Worm (Caenorhabditis elegans) whole organism, dauer: ENCODE data around the gene R05D3.12.

Experiments
- unc-62 ChIP-seq: sonication (generic microtip); optimal IDR thresholded peaks from 2 replicates; lab custom pipeline; 2017; ENCODE audit warnings: missing biosample characterization, missing genetic modification reagents, missing genetic modification characterization

R05D3.12 gene

DNA sequence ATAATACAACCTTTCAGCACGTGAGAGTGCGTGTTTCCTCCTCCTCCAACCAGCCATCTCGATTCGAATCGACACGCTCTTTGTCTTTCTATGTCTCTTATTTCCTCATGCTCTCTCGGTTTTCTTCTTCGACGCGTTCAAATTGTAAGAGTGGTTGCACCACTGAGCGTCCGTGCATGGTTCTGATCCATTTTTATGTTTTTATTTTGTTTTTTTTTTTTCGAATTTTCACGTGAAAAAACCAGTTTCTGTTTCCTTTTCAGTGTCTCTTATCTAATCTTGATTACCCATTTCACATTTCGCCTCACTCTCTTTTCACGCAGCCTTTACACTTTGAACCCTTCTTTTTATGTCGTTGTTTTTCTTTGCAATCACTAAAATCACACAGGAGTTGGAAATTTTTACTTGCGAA, 9.9 kb upstream of the R05D3.12 start:
- TF ChIP-seq unc-62 (GFP tag; lab: Kevin White, UChicago), result no peak

DNA sequence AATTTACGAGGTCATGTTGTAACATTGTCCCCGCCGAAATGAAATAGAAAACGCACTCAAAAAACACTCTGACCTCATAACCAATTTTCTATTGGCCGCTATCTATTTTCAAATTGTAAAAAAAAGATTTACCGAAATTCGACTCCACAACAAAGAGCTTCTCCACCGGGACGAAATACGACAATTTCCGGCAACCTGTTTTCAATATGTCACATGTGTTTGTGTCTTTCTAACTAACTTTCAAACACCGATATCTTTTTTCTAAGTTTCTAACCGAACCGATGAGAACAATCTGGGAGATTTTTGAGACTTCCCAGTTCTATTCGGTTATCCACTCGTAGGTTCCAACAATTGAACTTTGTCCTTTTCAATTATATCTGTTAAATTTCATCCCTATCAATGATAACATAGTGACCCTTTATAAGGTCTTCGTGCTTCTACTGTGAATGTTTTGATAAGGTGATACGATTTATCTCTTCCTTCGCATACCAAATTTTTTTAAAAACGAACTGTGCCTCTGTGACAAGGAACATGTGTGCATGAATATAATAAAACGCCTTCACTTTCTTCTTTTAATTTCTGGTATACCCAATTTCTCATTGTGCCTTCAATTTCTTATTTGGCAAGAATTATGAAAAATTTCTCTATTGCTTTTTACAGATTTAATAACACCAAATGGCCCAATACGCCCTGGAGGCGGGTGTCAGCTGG, 9.0 kb upstream of the R05D3.12 start, which contains the start of gene lmbr-1:
Gene lmbr-1, plus strand, starts transcription at position 661 of the 711 bp plus-strand sequence.
- no peak for TF ChIP-seq unc-62 (GFP tag; lab: Kevin White, UChicago)

DNA sequence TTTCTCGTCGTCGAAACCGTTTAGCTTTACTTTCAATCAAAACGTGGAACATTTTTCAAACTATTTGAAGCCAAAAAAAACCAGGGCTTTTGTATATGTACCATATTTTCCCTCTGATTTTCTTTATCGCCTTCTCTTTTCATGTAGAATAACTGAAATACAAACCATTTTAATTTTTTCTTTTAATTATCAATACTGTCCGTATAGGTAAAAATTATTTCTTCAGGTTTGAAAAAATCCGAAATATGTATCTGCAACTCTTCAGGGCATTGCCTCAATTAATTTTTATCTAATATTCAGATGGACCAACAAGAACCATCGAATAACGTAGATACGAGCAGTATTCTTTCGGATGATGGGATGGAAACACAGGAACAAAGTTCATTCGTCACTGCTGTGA, 5.7 kb upstream of the R05D3.12 start, which contains the start of gene met-2:
Gene met-2, plus strand, starts transcription at position 301 of the 400 bp plus-strand sequence.
- TF ChIP-seq unc-62 (GFP tag; lab: Kevin White, UChicago), result no peak

DNA sequence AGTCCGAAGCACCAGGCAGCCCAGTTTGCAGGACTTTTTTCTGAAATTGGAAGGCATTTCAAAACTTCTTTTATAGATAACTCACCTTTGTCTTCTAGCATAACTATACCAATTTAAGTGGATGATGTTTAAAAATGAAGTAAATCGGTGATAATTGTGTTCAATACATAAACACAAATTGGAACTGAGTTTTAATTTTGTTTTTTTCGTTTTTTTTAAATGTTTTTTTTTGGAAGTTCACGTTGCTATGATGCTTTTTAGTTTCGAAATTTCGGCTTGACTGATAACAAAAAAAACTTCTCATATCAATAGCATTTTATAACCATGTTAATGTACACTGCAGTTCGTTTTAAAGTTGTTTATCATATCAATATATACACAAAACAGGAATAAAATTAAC, 8.8 kb downstream of the R05D3.12 start, which contains the start of gene ZK353.4:
Gene ZK353.4, minus strand, starts transcription at position 101 of the 400 bp plus-strand sequence.
- no peak for TF ChIP-seq unc-62 (GFP tag; lab: Kevin White, UChicago)

DNA sequence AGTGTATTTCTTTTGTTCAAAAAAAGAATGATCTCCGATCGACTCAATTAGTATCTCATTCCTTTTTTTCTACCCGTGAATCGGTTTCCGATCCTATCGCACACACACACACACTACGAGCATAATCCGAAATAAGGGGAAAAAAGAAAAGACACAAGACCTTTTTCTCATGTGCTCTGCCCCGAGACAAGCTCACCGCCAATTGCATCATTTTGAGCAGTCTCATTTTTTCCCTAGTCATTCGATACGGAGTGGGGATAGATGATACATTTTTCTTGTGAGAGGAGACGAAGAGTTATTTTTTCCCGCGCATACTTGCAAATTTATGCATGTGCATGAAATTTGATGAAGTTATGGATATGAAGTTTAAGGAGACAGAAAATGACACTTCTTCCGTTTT, 11.6 kb downstream of the R05D3.12 start:
- TF ChIP-seq unc-62 (GFP tag; lab: Kevin White, UChicago), result no peak

DNA sequence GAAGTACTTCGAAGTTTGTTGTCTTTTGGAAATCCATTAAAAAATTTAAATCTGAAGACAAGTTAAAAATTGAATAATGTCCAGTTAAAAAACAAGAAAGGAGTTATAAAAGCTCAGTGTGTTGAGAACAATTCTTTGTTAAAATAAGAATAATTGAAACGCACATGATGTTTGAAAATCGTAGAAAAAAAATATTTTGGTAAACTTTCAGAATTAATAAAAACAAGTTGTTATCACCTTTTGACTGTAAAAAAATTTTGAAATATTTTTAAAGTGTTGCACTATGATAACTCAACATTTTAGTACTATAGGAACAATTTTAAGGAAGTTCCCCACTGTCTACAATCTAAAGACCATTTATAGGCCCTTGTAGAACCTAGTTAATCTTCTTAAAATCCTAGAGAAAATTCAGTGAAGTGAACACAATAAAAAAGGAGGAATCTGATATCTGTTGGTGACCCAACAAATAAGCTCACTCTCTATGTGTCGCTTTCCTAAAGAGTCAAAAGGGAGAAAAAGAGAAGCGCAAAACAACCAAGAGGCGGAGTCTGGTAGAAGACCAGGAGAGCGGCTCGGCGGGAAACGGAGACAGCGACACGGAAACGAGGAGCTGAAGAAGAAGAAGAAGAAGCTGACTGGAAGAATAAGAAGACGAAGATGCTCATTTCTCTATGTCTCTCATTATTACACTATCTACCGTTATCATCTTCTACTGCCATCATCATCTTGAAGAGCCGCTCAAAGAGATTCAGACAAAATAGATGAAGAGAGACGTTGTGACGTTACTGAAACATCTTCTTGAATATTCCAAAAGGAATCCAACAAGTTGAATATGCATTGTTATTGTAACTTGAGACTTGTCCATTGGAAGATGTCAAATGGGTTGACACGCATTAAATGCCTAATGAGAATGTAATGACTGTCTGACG, 13.9 kb downstream of the R05D3.12 start, which contains the start of gene ZK353.10:
Gene ZK353.10, minus strand, starts transcription at position 51 of the 929 bp plus-strand sequence.
- TF ChIP-seq unc-62 (GFP tag; lab: Kevin White, UChicago), result no peak

DNA sequence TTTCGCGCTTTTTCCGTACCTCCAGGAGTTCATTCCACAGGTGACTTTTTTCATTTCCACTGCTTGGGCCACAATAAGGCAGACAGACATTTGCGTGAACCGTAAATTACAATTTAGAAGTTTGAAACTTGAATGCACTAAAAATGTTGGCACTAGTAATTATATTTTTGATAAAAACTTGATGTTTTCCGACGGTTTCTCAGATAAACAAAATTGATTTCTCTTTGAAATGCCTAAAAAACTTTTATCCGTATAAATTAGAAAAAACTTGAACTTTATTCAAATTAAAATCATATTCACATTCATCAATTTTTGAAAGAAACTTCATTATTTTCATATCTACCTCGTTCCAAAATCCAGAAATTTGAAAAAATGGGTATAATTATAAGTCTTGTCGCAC, 14.9 kb downstream of the R05D3.12 start, which contains the start of gene ZK353.3:
Gene ZK353.3, plus strand, starts transcription at position 301 of the 400 bp plus-strand sequence.
- TF ChIP-seq unc-62 (GFP tag; lab: Kevin White, UChicago), result no peak

DNA sequence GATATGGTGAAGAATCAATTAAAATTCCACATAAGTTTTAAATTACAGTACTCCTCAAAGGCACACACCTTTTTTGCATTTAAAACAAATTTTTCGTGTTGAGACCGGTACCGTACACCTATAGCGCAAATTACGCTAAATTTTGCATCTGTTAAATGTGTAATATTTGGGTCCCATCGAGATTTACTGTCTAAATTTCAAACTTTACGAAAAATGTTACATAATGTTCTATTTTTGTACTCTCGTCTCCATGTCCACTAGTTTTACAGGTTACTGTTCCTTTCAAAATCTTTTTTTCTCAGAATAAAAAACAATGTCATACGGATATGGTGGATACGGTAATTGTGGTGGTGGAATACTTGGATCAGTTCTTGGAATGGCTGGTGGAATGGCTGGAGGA, 17.7 kb downstream of the R05D3.12 start, which contains the start of gene ZK353.2:
Gene ZK353.2, plus strand, starts transcription at position 301 of the 400 bp plus-strand sequence.
- no peak for TF ChIP-seq unc-62 (GFP tag; lab: Kevin White, UChicago)

DNA sequence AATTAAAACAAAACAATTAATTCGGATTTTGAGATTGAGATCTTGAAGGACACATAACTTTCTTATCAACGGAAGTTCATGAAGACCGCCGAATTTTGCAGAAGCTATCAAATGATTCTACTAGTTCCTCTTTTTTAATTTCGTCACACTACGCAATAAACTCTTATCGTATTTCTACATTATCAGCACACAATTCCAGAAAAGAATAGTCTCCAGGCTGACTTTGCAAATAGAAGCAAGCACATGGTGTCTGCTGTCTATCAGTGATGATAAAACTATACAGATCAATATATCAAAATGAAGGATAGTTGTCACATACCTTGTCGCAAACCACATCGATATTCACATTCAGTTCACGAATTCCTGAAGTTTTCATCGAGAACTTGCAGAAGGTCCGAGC, 19.7 kb downstream of the R05D3.12 start:
- no peak for TF ChIP-seq unc-62 (GFP tag; lab: Kevin White, UChicago)

DNA sequence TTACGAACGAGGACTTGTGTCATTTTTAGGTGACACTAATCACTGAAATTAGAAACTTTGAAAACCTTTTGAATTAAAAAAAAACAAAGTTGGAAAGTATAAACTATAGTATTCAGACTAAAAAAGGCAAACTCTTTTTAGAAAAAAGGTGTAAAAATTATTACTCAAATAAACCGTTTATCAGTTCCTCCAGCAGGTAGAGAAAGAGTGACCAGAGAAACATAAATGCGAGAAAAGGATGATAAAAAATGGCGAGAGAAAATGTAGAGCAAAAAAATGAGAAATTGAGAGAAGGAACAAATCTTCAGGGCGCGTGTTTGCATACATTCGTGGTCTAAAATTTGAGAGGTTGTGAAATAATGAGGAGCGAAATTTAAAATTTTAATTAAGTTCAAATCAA, 21.1 kb downstream of the R05D3.12 start, which contains the start of gene lap-1:
Gene lap-1, minus strand, starts transcription at position 42 of the 400 bp plus-strand sequence.
- TF ChIP-seq unc-62 (GFP tag; lab: Kevin White, UChicago), result no peak

DNA sequence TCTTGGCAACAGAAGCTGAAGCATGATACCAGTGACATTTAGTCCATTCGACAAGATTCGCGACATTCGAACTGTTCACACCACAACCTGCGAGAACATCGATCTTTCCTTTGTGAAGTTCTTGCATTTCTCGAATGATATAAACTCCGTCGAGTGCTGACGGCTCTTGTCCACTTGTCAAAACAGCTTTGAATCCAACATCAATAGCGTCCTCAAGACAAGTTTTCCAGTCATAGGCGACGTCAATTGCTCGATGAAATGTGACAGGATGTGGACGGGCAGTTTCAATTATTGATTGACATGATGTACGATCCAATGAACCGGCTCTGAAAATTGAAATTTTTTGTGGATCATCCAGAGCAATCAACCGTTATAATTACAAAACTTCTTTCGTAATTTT, 21.9 kb downstream of the R05D3.12 start:
- no peak for TF ChIP-seq unc-62 (GFP tag; lab: Kevin White, UChicago)

DNA sequence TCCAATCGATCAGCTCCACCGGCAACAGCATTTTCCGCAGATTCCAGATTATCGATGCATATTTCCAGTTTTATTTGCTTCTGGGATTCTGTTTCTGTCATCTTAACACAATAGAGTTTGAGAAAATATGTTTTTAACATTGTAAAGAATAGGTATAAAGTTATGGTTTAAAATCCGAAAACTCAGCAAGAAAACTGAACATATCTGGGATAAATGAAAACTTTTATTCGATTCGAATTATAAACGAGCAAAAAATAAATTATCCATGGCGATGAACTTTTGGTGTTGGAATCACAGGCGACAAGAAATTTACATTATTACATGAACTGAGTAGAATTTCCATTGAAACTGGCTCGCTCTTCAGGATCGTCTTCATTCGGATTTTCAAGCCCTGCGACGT, 22.8 kb downstream of the R05D3.12 start, which contains the start of gene cutc-1:
Gene cutc-1, minus strand, starts transcription at position 101 of the 400 bp plus-strand sequence.
- TF ChIP-seq unc-62 (GFP tag; lab: Kevin White, UChicago), result no peak

DNA sequence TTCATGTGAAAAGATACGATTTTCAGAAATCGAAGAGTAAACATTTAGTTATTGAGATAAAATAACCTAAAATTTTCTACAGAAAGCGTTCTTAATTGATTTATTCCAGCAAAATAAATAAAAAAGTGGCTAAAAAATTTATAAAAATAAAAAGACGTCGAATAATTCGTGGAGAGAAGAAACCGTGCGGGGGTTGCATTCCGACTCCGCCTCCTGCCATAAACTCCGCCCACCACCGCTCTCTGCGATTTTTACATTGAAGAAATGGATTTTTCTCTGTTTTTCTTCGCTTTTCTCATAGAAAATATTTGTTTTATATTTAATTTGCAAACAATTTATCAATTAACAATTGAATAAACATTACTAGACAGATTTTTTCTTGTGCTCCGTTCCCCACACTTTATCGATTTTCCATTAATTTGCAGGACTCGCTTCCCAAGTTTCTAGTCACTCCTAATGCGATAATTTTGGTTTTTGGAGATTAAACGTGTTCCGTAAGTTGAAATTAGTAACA, 24.8 kb downstream of the R05D3.12 start, which contains the start of the genes ubxn-4 and cyy-1:
Gene ubxn-4, minus strand, starts transcription at position 114 of the 514 bp plus-strand sequence.
Gene cyy-1, plus strand, starts transcription at position 426 of the 514 bp plus-strand sequence.
- TF ChIP-seq unc-62 (GFP tag; lab: Kevin White, UChicago), result no peak

DNA sequence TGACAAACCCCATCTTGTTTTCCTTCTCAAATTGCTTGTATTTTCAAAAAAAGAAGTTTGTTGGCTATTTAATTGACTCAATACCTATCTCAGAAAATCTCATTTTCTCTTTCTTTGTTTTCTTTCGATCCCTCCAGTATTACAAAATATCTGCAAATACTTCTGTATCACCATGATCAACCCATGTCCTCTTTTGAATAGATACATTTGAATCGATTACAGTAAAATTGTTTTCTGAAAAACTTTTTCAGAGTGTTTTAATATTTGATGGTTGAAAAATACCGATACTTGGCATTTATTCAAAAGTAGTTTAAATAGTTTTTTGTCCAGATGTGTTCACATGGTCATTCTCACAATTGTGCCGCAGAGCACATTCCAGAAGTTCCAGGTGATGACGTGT, 28.4 kb downstream of the R05D3.12 start, which contains the start of gene ZK353.9:
Gene ZK353.9, plus strand, starts transcription at position 331 of the 400 bp plus-strand sequence.
- no peak for TF ChIP-seq unc-62 (GFP tag; lab: Kevin White, UChicago)

DNA sequence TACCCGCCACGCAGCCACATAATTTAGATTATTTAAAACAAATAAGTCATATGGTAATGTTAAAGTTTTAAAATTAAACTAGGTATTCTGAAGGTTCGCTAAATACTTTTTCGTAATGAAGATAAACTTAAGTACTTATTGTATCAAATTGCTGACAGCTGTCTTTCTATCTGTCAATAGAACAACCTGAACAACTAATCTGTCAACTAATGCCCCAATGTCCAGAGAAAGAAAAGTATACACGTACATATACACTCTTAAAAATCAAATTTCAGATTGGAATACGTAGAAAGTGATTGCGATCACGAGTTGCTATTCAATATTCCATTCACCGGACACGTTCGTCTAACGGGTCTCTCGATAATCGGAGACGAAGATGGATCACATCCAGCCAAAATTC, 30.0 kb downstream of the R05D3.12 start:
- TF ChIP-seq unc-62 (GFP tag; lab: Kevin White, UChicago), result no peak
